Worm (Caenorhabditis elegans): ENCODE data around the gene scav-2.

- TF ChIP-seq aly-2 (tag; optimal IDR thresholded peaks at IDR 0.05) (no peak), zag-1 (tag; optimal IDR thresholded peaks at IDR 0.05) (no peak), elt-3 (tag; optimal IDR thresholded peaks at IDR 0.05) (no peak), nhr-12 (tag; optimal IDR thresholded peaks at IDR 0.05) (no peak), ama-1 (optimal IDR thresholded peaks at IDR 0.05) (no peak), mab-5 (tag; optimal IDR thresholded peaks at IDR 0.05) (no peak), lin-39 (tag; optimal IDR thresholded peaks at IDR 0.05) (no peak), mdl-1 (tag; optimal IDR thresholded peaks at IDR 0.05) (no peak), elt-1 (tag; optimal IDR thresholded peaks at IDR 0.05) (no peak)
These were observed 8.4 kb upstream of the scav-2 start for ce11 chrIII:13563583-13563982.
